Fruit fly (Drosophila melanogaster): ENCODE data around the gene Sfxn1-3.

- TF ChIP-seq Lpt (GFP tag; optimal IDR thresholded peaks at IDR 0.05) = no peak
- no peak for TF ChIP-seq CG1024 (GFP tag; IDR thresholded peaks at IDR 0.05)
- TF ChIP-seq dmrt99B (tag; optimal IDR thresholded peaks at IDR 0.05) = no peak
- no peak for TF ChIP-seq ato (GFP tag; IDR thresholded peaks at IDR 0.05; ENCODE audit: partially characterized antibody)
- TF ChIP-seq MBD-R2 (GFP tag; IDR thresholded peaks at IDR 0.05) = no peak
- TF ChIP-seq CG13287 (GFP tag; IDR thresholded peaks at IDR 0.05; ENCODE audit: partially characterized antibody) = no peak
- no peak for TF ChIP-seq CG7357 (GFP tag; IDR thresholded peaks at IDR 0.05)
- no peak for TF ChIP-seq NfI (GFP tag; optimal IDR thresholded peaks at IDR 0.05)
Measured at dm6 chr3R:4353569-4353968, 24.8 kb upstream of the Sfxn1-3 start.
